Worm (Caenorhabditis elegans) whole organism, young adult: ENCODE data around the gene oac-30.

Experiments used
- C06A6.2 ChIP-seq: fragments of 200-800 bp; sonication (Bioruptor generic); conservative IDR thresholded peaks from 2 replicates; pipeline ENCODE4 v1.3.6; 2022; ENCODE audit warnings: missing genetic modification characterization, missing compliant biosample characterization
- C17E4.6 ChIP-seq: fragments of 200-800 bp; sonication (Bioruptor generic); IDR thresholded peaks from 2 replicates; pipeline ENCODE4 v1.3.6; 2022; ENCODE audit warnings: missing genetic modification reagents, missing genetic modification characterization, missing compliant biosample characterization
- F23B12.7 ChIP-seq: sonication (generic microtip); optimal IDR thresholded peaks from 2 replicates; lab custom pipeline; 2017; ENCODE audit warnings: missing genetic modification characterization, mild to moderate bottlenecking, missing compliant biosample characterization, antibody characterized with exemption, moderate library complexity; ENCODE audit not compliant: insufficient read depth
- F49E8.2 ChIP-seq: sonication (generic microtip); optimal IDR thresholded peaks from 3 replicates; lab custom pipeline; 2017; ENCODE audit warnings: missing genetic modification characterization, mild to moderate bottlenecking, missing compliant biosample characterization, antibody characterized with exemption, moderate library complexity; ENCODE audit not compliant: insufficient read depth
- F52B5.7 ChIP-seq: sonication (generic microtip); optimal IDR thresholded peaks from 2 replicates; lab custom pipeline; 2016; ENCODE audit warnings: mild to moderate bottlenecking, missing genetic modification characterization, missing compliant biosample characterization
- F55B11.4 ChIP-seq: sonication (generic microtip); optimal IDR thresholded peaks from 2 replicates; lab custom pipeline; 2016; ENCODE audit warnings: missing compliant biosample characterization, missing genetic modification characterization, borderline replicate concordance; ENCODE audit not compliant: insufficient read depth
- F57A8.1 ChIP-seq: fragments of 200-800 bp; sonication (Bioruptor generic); optimal IDR thresholded peaks from 2 replicates; lab custom pipeline; 2018; ENCODE audit warnings: mild to moderate bottlenecking, missing genetic modification characterization, moderate library complexity, missing compliant biosample characterization
- Y53F4B.3 ChIP-seq: fragments of 200-800 bp; sonication (Bioruptor generic); IDR thresholded peaks from 2 replicates; pipeline ENCODE4 v1.3.6; 2022; ENCODE audit warnings: missing genetic modification reagents, missing genetic modification characterization, missing compliant biosample characterization
- Y53G8AR.9 ChIP-seq: fragments of 200-800 bp; sonication (Bioruptor generic); conservative IDR thresholded peaks from 2 replicates; pipeline ENCODE4 v1.3.6; 2022; ENCODE audit warnings: missing genetic modification reagents, missing genetic modification characterization, missing compliant biosample characterization
- Y79H2A.3 ChIP-seq: fragments of 200-800 bp; sonication (Bioruptor generic); conservative IDR thresholded peaks from 2 replicates; pipeline ENCODE4 v1.3.6; 2022; ENCODE audit warnings: missing genetic modification reagents, missing genetic modification characterization, missing compliant biosample characterization
- ZK185.1 ChIP-seq: sonication (generic microtip); optimal IDR thresholded peaks from 2 replicates; lab custom pipeline; 2016; ENCODE audit warnings: mild to moderate bottlenecking, missing genetic modification characterization, missing compliant biosample characterization; ENCODE audit not compliant: poor library complexity, severe bottlenecking
- akir-1 ChIP-seq: fragments of 200-800 bp; sonication (Bioruptor generic); optimal IDR thresholded peaks from 2 replicates; lab custom pipeline; 2018; ENCODE audit warnings: mild to moderate bottlenecking, missing genetic modification characterization, moderate library complexity, missing compliant biosample characterization
- aptf-3 ChIP-seq: fragments of 200-800 bp; sonication (Bioruptor generic); IDR thresholded peaks from 2 replicates; pipeline ENCODE4 v1.3.6; 2022; ENCODE audit warnings: missing genetic modification characterization, missing compliant biosample characterization
- ccch-3 ChIP-seq: fragments of 200-800 bp; sonication (Bioruptor generic); optimal IDR thresholded peaks from 2 replicates; lab custom pipeline; 2018; ENCODE audit warnings: mild to moderate bottlenecking, missing genetic modification characterization, missing compliant biosample characterization
- ceh-79 ChIP-seq: sonication (generic microtip); optimal IDR thresholded peaks from 2 replicates; lab custom pipeline; 2017; ENCODE audit warnings: mild to moderate bottlenecking, missing genetic modification characterization, missing compliant biosample characterization
- dpff-1 ChIP-seq: sonication (generic microtip); optimal IDR thresholded peaks from 2 replicates; lab custom pipeline; 2017; ENCODE audit warnings: mild to moderate bottlenecking, missing genetic modification characterization, missing compliant biosample characterization
- efl-1 ChIP-seq: fragments of 150-350 bp; optimal IDR thresholded peaks from 2 replicates; lab custom pipeline; 2014; ENCODE audit warnings: missing biosample characterization, missing genetic modification reagents, missing genetic modification characterization
- egl-44 ChIP-seq: fragments of 200-800 bp; sonication (Bioruptor generic); IDR thresholded peaks from 2 replicates; pipeline ENCODE4 v1.3.6; 2022; ENCODE audit warnings: missing genetic modification reagents, missing genetic modification characterization, missing compliant biosample characterization
- ets-4 ChIP-seq: fragments of 200-800 bp; sonication (Bioruptor generic); optimal IDR thresholded peaks from 2 replicates; lab custom pipeline; 2018; ENCODE audit warnings: mild to moderate bottlenecking, missing genetic modification characterization, missing compliant biosample characterization
- him-1 ChIP-seq: sonication (generic microtip); optimal IDR thresholded peaks from 2 replicates; lab custom pipeline; 2016; ENCODE audit warnings: missing genotype, missing genetic modification reagents, missing genetic modification characterization, missing compliant biosample characterization
- lin-35 ChIP-seq, 3 experiments: fragments of 150-350 bp in 2 of 3; sonication (generic microtip) in 1 of 3; optimal IDR thresholded peaks; 2 replicates each; lab custom pipeline; 2014 to 2018; ENCODE audit warnings: missing biosample characterization in 3 of 3, missing genetic modification characterization in 3 of 3, missing genetic modification reagents in 3 of 3
- lsl-1 ChIP-seq: fragments of 200-800 bp; sonication (Bioruptor generic); optimal IDR thresholded peaks from 2 replicates; lab custom pipeline; 2018; ENCODE audit warnings: mild to moderate bottlenecking, missing genetic modification characterization, moderate library complexity, missing compliant biosample characterization
- madf-8 ChIP-seq: fragments of 200-800 bp; sonication (Bioruptor generic); conservative IDR thresholded peaks from 2 replicates; pipeline ENCODE4 v1.3.6; 2022; ENCODE audit warnings: missing genetic modification reagents, missing genetic modification characterization, missing compliant biosample characterization
- mcd-1 ChIP-seq: fragments of 200-800 bp; sonication (Bioruptor generic); IDR thresholded peaks from 2 replicates; pipeline ENCODE4 v1.3.6; 2022; ENCODE audit warnings: missing genetic modification reagents, missing genetic modification characterization, missing compliant biosample characterization
- nhr-179 ChIP-seq: sonication (generic microtip); optimal IDR thresholded peaks from 2 replicates; lab custom pipeline; 2016; ENCODE audit warnings: mild to moderate bottlenecking, missing genetic modification characterization, missing compliant biosample characterization
- nhr-80 ChIP-seq: sonication (generic microtip); optimal IDR thresholded peaks from 2 replicates; lab custom pipeline; 2016; ENCODE audit warnings: missing genetic modification characterization, missing compliant biosample characterization
- rpc-1 ChIP-seq, 2 experiments: fragments of 150-350 bp in 1 of 2; sonication (generic microtip) in 1 of 2; optimal IDR thresholded peaks; 2 replicates each; lab custom pipeline; 2014 to 2018; ENCODE audit warnings: missing biosample characterization in 1 of 2, missing genetic modification characterization in 1 of 2, missing genetic modification reagents in 1 of 2, missing genotype in 1 of 2
- sdz-38 ChIP-seq: sonication (generic microtip); optimal IDR thresholded peaks from 2 replicates; lab custom pipeline; 2016; ENCODE audit warnings: missing genotype, missing genetic modification characterization, missing compliant biosample characterization
- snpc-1.1 ChIP-seq: sonication (generic microtip); optimal IDR thresholded peaks from 2 replicates; lab custom pipeline; 2017; ENCODE audit warnings: missing genetic modification characterization, mild to moderate bottlenecking, missing compliant biosample characterization, antibody characterized with exemption, moderate library complexity, missing genotype, missing genetic modification reagents; ENCODE audit not compliant: insufficient read depth
- somi-1 ChIP-seq: fragments of 200-800 bp; sonication (Bioruptor generic); optimal IDR thresholded peaks from 2 replicates; lab custom pipeline; 2018; ENCODE audit warnings: mild to moderate bottlenecking, missing genetic modification characterization, missing compliant biosample characterization
- tbp1 ChIP-seq: fragments of 200-800 bp; sonication (Bioruptor generic); optimal IDR thresholded peaks from 2 replicates; lab custom pipeline; 2018; ENCODE audit warnings: mild to moderate bottlenecking, missing genetic modification characterization, missing compliant biosample characterization
- xnd-1 ChIP-seq: sonication (generic microtip); optimal IDR thresholded peaks from 2 replicates; lab custom pipeline; 2016; ENCODE audit warnings: missing genotype, missing genetic modification reagents, missing genetic modification characterization, missing compliant biosample characterization
- zfh-2 ChIP-seq: fragments of 200-800 bp; sonication (Bioruptor generic); conservative IDR thresholded peaks from 2 replicates; pipeline ENCODE4 v1.3.6; 2022; ENCODE audit warnings: missing genetic modification reagents, missing genetic modification characterization, missing compliant biosample characterization
- zim-3 ChIP-seq: sonication (generic microtip); optimal IDR thresholded peaks from 2 replicates; lab custom pipeline; 2017; ENCODE audit warnings: mild to moderate bottlenecking, missing genetic modification characterization, moderate library complexity, missing compliant biosample characterization
- ztf-22 ChIP-seq: fragments of 200-800 bp; sonication (Bioruptor generic); optimal IDR thresholded peaks from 2 replicates; lab custom pipeline; 2018; ENCODE audit warnings: mild to moderate bottlenecking, missing genetic modification characterization, moderate library complexity, missing compliant biosample characterization
- ztf-25 ChIP-seq: fragments of 200-800 bp; sonication (Bioruptor generic); IDR thresholded peaks from 2 replicates; pipeline ENCODE4 v1.3.6; 2022; ENCODE audit warnings: missing genetic modification reagents, missing genetic modification characterization, missing compliant biosample characterization

oac-30 gene

ce11 chrII:1306550-1306949 lies 39.9 kb upstream of the oac-30 start (continued):
- peak; percentile 73 for TF ChIP-seq madf-8 (GFP tag; lab: Robert Waterston, UW)
- TF ChIP-seq xnd-1 (tag; lab: Kevin White, UChicago) = peak; percentile 96
- TF ChIP-seq F52B5.7 (tag; lab: Kevin White, UChicago) = no peak
- TF ChIP-seq ceh-79 = no peak
- TF ChIP-seq Y53G8AR.9 (GFP tag; lab: Robert Waterston, UW) = no peak
- TF ChIP-seq somi-1 = no peak
- peak; percentile 9 for TF ChIP-seq tbp1 (GFP tag; lab: Kevin White, UChicago)
- no peak for TF ChIP-seq ccch-3 (GFP tag; lab: Kevin White, UChicago)
- TF ChIP-seq mcd-1 (GFP tag; lab: Robert Waterston, UW) = peak; percentile 45; the same call in 1 of the 2 replicates
- TF ChIP-seq F49E8.2 (tag; lab: Kevin White, UChicago) = peak; percentile 56
- no peak for TF ChIP-seq Y79H2A.3 (GFP tag; lab: Robert Waterston, UW)
- peak; percentile 96 for TF ChIP-seq lsl-1
- TF ChIP-seq dpff-1 (tag; lab: Kevin White, UChicago) = no peak
- TF ChIP-seq him-1 (tag; lab: Kevin White, UChicago) = peak; percentile 20
- peak; percentile 35 for TF ChIP-seq efl-1
- no peak for TF ChIP-seq zfh-2

ce11 chrII:1306036-1306435 lies 39.3 kb upstream of the oac-30 start, which contains the start of gene emc-2:
Gene emc-2, minus strand, starts transcription at chrII:1306136.
- no peak for TF ChIP-seq nhr-179 (tag; lab: Kevin White, UChicago)
- TF ChIP-seq Y53F4B.3 = no peak
- no peak for TF ChIP-seq lin-35 (GFP tag; optimal IDR thresholded peaks at IDR 0.05; lab: Kevin White, UChicago)
- TF ChIP-seq F57A8.1 = no peak
- TF ChIP-seq aptf-3 (GFP tag; lab: Robert Waterston, UW) = no peak
- TF ChIP-seq akir-1 = no peak
- TF ChIP-seq zim-3 (tag; lab: Kevin White, UChicago) = no peak
- no peak for TF ChIP-seq C17E4.6 (GFP tag; lab: Robert Waterston, UW)
- no peak for TF ChIP-seq F23B12.7 (tag; lab: Kevin White, UChicago)
- no peak for TF ChIP-seq snpc-1.1
- no peak for TF ChIP-seq ZK185.1 (tag; lab: Kevin White, UChicago)
- TF ChIP-seq F49E8.2 (tag; lab: Kevin White, UChicago) = no peak
- no peak for TF ChIP-seq sdz-38
- no peak for TF ChIP-seq egl-44
- TF ChIP-seq ztf-25 = no peak

- TF ChIP-seq ets-4 (GFP tag; lab: Kevin White, UChicago) (no peak), nhr-80 (tag; lab: Kevin White, UChicago) (no peak), mcd-1 (GFP tag; lab: Robert Waterston, UW) (no peak), F55B11.4 (tag; lab: Kevin White, UChicago) (no peak), aptf-3 (GFP tag; lab: Robert Waterston, UW) (no peak), C06A6.2 (GFP tag; lab: Robert Waterston, UW) (no peak), C17E4.6 (GFP tag; lab: Robert Waterston, UW) (no peak), F52B5.7 (tag; lab: Kevin White, UChicago) (no peak)
- TF ChIP-seq, all 124 proteins: peak for 0
Observed at ce11 chrII:1301554-1301953, 34.9 kb upstream of the oac-30 start, which contains the start of gene glb-31. Gene glb-31, minus strand, starts transcription at chrII:1301654.

ce11 chrII:1298169-1298568 lies 31.5 kb upstream of the oac-30 start, which contains the start of gene Y57G7A.1:
Gene Y57G7A.1, plus strand, starts transcription at chrII:1298469.
- TF ChIP-seq egl-44 (no peak), ztf-22 (GFP tag; lab: Kevin White, UChicago) (no peak), rpc-1 (optimal IDR thresholded peaks at IDR 0.05; lab: Kevin White, UChicago) (peak; percentile 7), rpc-1 (tag; optimal IDR thresholded peaks at IDR 0.05; lab: Kevin White, UChicago) (peak; percentile 48), tbp1 (GFP tag; lab: Kevin White, UChicago) (peak; percentile 31)
- TF ChIP-seq, all 124 proteins: peak for 2
